Worm (Caenorhabditis elegans) whole organism, L2 larva: ENCODE measurements around the gene acdh-12.

ENCODE experiments used
- C34F6.9 ChIP-seq: fragments of 150-350 bp; optimal IDR thresholded peaks from 2 replicates; lab custom pipeline; 2014; ENCODE audit warnings: missing biosample characterization, missing genetic modification characterization
- F13H6.1 ChIP-seq: sonication (generic microtip); optimal IDR thresholded peaks from 2 replicates; lab custom pipeline; 2016; ENCODE audit warnings: missing genetic modification characterization, missing compliant biosample characterization
- R02D3.7 ChIP-seq: fragments of 150-350 bp; optimal IDR thresholded peaks from 2 replicates; lab custom pipeline; 2014; ENCODE audit warnings: missing biosample characterization, missing genetic modification characterization
- alr-1 ChIP-seq: fragments of 150-350 bp; optimal IDR thresholded peaks from 2 replicates; lab custom pipeline; 2014; ENCODE audit warnings: missing biosample characterization, missing genetic modification characterization
- aly-2 ChIP-seq: fragments of 150-350 bp; optimal IDR thresholded peaks from 2 replicates; lab custom pipeline; 2014; ENCODE audit warnings: missing biosample characterization, missing genetic modification characterization
- ama-1 ChIP-seq: fragments of 150-350 bp; optimal IDR thresholded peaks from 2 replicates; lab custom pipeline; 2018; ENCODE audit warnings: inconsistent platforms
- blmp-1 ChIP-seq: sonication (generic microtip); optimal IDR thresholded peaks from 2 replicates; lab custom pipeline; 2017; ENCODE audit warnings: missing genetic modification characterization, mild to moderate bottlenecking, missing compliant biosample characterization, antibody characterized with exemption, moderate library complexity; ENCODE audit not compliant: insufficient read depth
- ceh-16 ChIP-seq: fragments of 150-350 bp; optimal IDR thresholded peaks from 2 replicates; lab custom pipeline; 2014; ENCODE audit warnings: missing biosample characterization, missing genetic modification characterization
- ceh-82 ChIP-seq: fragments of 150-350 bp; optimal IDR thresholded peaks from 2 replicates; lab custom pipeline; 2014; ENCODE audit warnings: missing biosample characterization, missing genetic modification characterization
- crh-2 ChIP-seq: sonication (generic microtip); optimal IDR thresholded peaks from 2 replicates; lab custom pipeline; 2017; ENCODE audit warnings: missing biosample characterization, missing genetic modification characterization
- elt-1 ChIP-seq: fragments of 150-350 bp; optimal IDR thresholded peaks from 2 replicates; lab custom pipeline; 2014; ENCODE audit warnings: missing biosample characterization, missing genetic modification characterization
- elt-3 ChIP-seq: sonication (generic microtip); optimal IDR thresholded peaks from 2 replicates; lab custom pipeline; 2017; ENCODE audit warnings: missing biosample characterization, missing genetic modification characterization
- fos-1 ChIP-seq: fragments of 150-350 bp; optimal IDR thresholded peaks from 2 replicates; lab custom pipeline; 2014; ENCODE audit warnings: missing biosample characterization, missing genetic modification characterization
- mbf-1 ChIP-seq: sonication (generic microtip); optimal IDR thresholded peaks from 2 replicates; lab custom pipeline; 2017; ENCODE audit warnings: missing biosample characterization, missing genetic modification characterization
- mdl-1 ChIP-seq, 2 experiments: fragments of 150-350 bp in 1 of 2; sonication (generic microtip) in 1 of 2; optimal IDR thresholded peaks; 2 replicates each; lab custom pipeline; 2017; ENCODE audit warnings: missing biosample characterization in 2 of 2, missing genetic modification characterization in 2 of 2
- nhr-12 ChIP-seq: fragments of 150-350 bp; optimal IDR thresholded peaks from 2 replicates; lab custom pipeline; 2014; ENCODE audit warnings: missing biosample characterization, missing genetic modification characterization
- nhr-129 ChIP-seq: fragments of 150-350 bp; optimal IDR thresholded peaks from 2 replicates; lab custom pipeline; 2014; ENCODE audit warnings: missing biosample characterization, missing genetic modification characterization
- nhr-21 ChIP-seq: fragments of 150-350 bp; optimal IDR thresholded peaks from 2 replicates; lab custom pipeline; 2014; ENCODE audit warnings: missing biosample characterization, missing genetic modification characterization
- nhr-25 ChIP-seq: fragments of 150-350 bp; sonication (generic microtip); optimal IDR thresholded peaks from 3 replicates; lab custom pipeline; 2014; ENCODE audit warnings: missing biosample characterization, missing genetic modification characterization
- nhr-6 ChIP-seq: fragments of 150-350 bp; optimal IDR thresholded peaks from 2 replicates; lab custom pipeline; 2014; ENCODE audit warnings: missing biosample characterization, missing genetic modification characterization
- nhr-77 ChIP-seq: fragments of 150-350 bp; optimal IDR thresholded peaks from 2 replicates; lab custom pipeline; 2014; ENCODE audit warnings: missing biosample characterization, missing genetic modification characterization
- sma-3 ChIP-seq: sonication (generic microtip); optimal IDR thresholded peaks from 2 replicates; lab custom pipeline; 2016; ENCODE audit warnings: missing genetic modification reagents, missing genetic modification characterization, missing compliant biosample characterization
- sma-9 ChIP-seq, 2 experiments: fragments of 150-350 bp in 1 of 2; sonication (generic microtip) in 1 of 2; optimal IDR thresholded peaks; 2 replicates each; lab custom pipeline; 2014 to 2016; ENCODE audit warnings: missing genetic modification characterization in 2 of 2, mild to moderate bottlenecking in 1 of 2, missing biosample characterization in 1 of 2, missing compliant biosample characterization in 1 of 2, missing genetic modification reagents in 1 of 2, moderate library complexity in 1 of 2
- unc-39 ChIP-seq: fragments of 150-350 bp; optimal IDR thresholded peaks from 2 replicates; lab custom pipeline; 2014; ENCODE audit warnings: missing biosample characterization, missing genetic modification characterization
- unc-55 ChIP-seq: fragments of 150-350 bp; sonication (generic microtip); optimal IDR thresholded peaks from 3 replicates; lab custom pipeline; 2014; ENCODE audit warnings: missing biosample characterization, missing genetic modification reagents, missing genetic modification characterization
- unc-62 ChIP-seq: fragments of 150-350 bp; optimal IDR thresholded peaks from 2 replicates; lab custom pipeline; 2014; ENCODE audit warnings: missing biosample characterization, missing genetic modification reagents, missing genetic modification characterization
- ztf-11 ChIP-seq: sonication (generic microtip); optimal IDR thresholded peaks from 2 replicates; lab custom pipeline; 2017; ENCODE audit warnings: missing biosample characterization, missing genetic modification characterization
- ztf-4 ChIP-seq: fragments of 150-350 bp; optimal IDR thresholded peaks from 2 replicates; lab custom pipeline; 2014; ENCODE audit warnings: missing biosample characterization, missing genetic modification characterization

The acdh-12 gene

DNA sequence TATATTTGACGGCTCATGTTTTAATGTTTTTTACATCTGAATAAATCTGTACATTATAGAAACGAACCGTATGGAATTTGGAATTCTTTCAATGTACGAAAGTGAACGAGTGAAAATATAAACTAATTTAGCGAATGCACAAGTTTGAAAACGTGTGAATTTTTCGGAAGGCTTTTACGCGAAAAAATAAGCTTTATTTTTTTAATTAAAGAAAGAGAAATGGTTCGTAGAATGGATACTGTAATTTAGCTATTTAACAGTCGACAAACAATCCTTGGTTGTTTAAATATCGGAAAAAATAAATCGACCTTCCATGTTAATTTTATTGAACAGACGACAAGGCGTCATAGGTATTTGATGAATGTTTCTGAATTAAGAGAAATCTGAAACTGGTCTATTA, at the start of gene acdh-12:
TSS of gene acdh-12 (minus strand) at position 101 of the 400 bp plus-strand sequence.
- TF ChIP-seq mbf-1 (tag; lab: Kevin White, UChicago) (no peak), nhr-77 (tag; lab: Kevin White, UChicago) (no peak), C34F6.9 (tag; lab: Kevin White, UChicago) (no peak), mdl-1 (tag; optimal IDR thresholded peaks at IDR 0.05; lab: Kevin White, UChicago) (no peak), elt-1 (tag; lab: Kevin White, UChicago) (no peak), alr-1 (tag; lab: Kevin White, UChicago) (no peak), aly-2 (no peak), ama-1 (lab: Kevin White, UChicago) (no peak), elt-3 (tag; lab: Kevin White, UChicago) (no peak), nhr-6 (tag; lab: Kevin White, UChicago) (no peak), ceh-82 (tag; lab: Kevin White, UChicago) (no peak), ztf-4 (no peak), R02D3.7 (no peak), ztf-11 (tag; lab: Kevin White, UChicago) (no peak), unc-55 (GFP tag; lab: Kevin White, UChicago) (no peak)
- TF ChIP-seq, all 48 proteins: peak for 0

ce11 chrII:7242754-7243153, 47.3 kb upstream of the acdh-12 start:
- TF ChIP-seq elt-1 (tag; lab: Kevin White, UChicago) (no peak), sma-3 (GFP tag; lab: Kevin White, UChicago) (peak; percentile 28), blmp-1 (tag; lab: Kevin White, UChicago) (peak; percentile 79)

DNA sequence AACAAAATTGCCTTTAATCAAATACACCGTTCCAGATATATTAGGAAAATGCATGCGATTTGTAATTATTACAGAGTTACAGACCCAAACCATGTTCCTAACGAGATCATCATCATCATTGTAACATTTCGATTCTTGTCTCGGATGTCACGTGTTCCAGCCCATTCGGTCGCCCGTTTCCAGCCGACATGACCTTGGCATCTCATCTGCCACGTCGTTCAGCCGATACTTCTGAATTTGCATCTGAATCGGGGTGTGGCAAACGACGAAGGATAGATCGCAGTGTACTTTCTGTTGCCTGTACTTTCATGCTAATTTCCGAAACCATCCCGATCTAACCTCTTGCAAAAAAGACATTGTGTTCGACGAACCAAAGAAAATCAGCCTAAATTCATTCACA, 44.3 kb upstream of the acdh-12 start:
- TF ChIP-seq mdl-1 (tag; optimal IDR thresholded peaks at IDR 0.05; lab: Kevin White, UChicago) = no peak
- TF ChIP-seq nhr-25 (tag; lab: Kevin White, UChicago) = peak; percentile 15
- no peak for TF ChIP-seq unc-39 (tag; lab: Kevin White, UChicago)
- TF ChIP-seq elt-1 (tag; lab: Kevin White, UChicago) = no peak
- TF ChIP-seq, all 48 proteins: peak for 1

DNA sequence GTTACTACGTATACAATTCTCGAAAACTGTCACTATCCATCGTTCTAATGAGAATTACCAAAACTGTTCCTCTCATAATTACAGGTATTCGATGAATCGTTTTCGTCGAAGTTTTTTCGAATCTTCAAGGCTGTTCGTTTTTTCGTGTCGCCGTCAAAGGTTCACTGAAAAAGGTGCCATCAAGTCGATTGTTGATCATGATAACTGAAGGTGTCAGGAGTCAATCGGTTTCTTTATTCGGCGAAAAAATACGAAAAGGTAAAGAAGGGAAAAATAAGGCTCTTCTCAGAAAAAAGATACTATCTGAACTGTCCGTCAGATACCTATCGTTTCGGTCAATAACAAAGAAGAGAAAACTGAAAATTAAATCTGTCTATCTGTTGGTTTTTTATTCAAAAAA, 43.4 kb upstream of the acdh-12 start:
- TF ChIP-seq ceh-16 (tag; lab: Kevin White, UChicago) (peak; percentile 67), sma-3 (GFP tag; lab: Kevin White, UChicago) (no peak), nhr-129 (tag; lab: Kevin White, UChicago) (no peak)

- TF ChIP-seq nhr-12 (tag; lab: Kevin White, UChicago) = no peak
- TF ChIP-seq sma-9 (GFP tag; optimal IDR thresholded peaks at IDR 0.05; lab: Kevin White, UChicago) = peak; percentile 78
- no peak for TF ChIP-seq sma-9 (tag; optimal IDR thresholded peaks at IDR 0.05; lab: Kevin White, UChicago)
- no peak for TF ChIP-seq C34F6.9 (tag; lab: Kevin White, UChicago)
- TF ChIP-seq sma-3 (GFP tag; lab: Kevin White, UChicago) = peak; percentile 21
- TF ChIP-seq mdl-1 (tag; optimal IDR thresholded peaks at IDR 0.05; lab: Kevin White, UChicago) = peak in 1 of 2 experiments; percentile 17
- no peak for TF ChIP-seq elt-3 (tag; lab: Kevin White, UChicago)
- TF ChIP-seq fos-1 (tag; lab: Kevin White, UChicago) = peak; percentile 40
- TF ChIP-seq crh-2 (tag; lab: Kevin White, UChicago) = peak; percentile 68
- TF ChIP-seq F13H6.1 (tag; lab: Kevin White, UChicago) = peak; percentile 24
- no peak for TF ChIP-seq unc-62 (GFP tag; lab: Kevin White, UChicago)
These were observed 42.8 kb upstream of the acdh-12 start, which contains the start of gene aqp-1 for ce11 chrII:7238248-7238647. Gene aqp-1 (minus strand): TSS chrII:7238349.

ce11 chrII:7236937-7237336, 41.5 kb upstream of the acdh-12 start:
- no peak for TF ChIP-seq nhr-21
- peak; percentile 32 for TF ChIP-seq fos-1 (tag; lab: Kevin White, UChicago)
- TF ChIP-seq, all 48 proteins: peak for 1

ce11 chrII:7233274-7233673, 37.8 kb upstream of the acdh-12 start:
- peak; percentile 73 for TF ChIP-seq fos-1 (tag; lab: Kevin White, UChicago)
- no peak for TF ChIP-seq ama-1 (lab: Kevin White, UChicago)
